Worm (Caenorhabditis elegans) whole organism, L4 larva: ENCODE data around the gene F47B8.3.

Source experiments
- F10B5.3 ChIP-seq: sonication (generic microtip); optimal IDR thresholded peaks from 2 replicates; lab custom pipeline; 2016; ENCODE audit warnings: mild to moderate bottlenecking, missing genetic modification characterization, missing compliant biosample characterization
- F44E2.7 ChIP-seq: fragments of 200-800 bp; sonication (Bioruptor generic); IDR thresholded peaks from 2 replicates; pipeline ENCODE4 v2.1.2; 2022; ENCODE audit warnings: missing genetic modification characterization, missing compliant biosample characterization
- R02D3.7 ChIP-seq: fragments of 150-350 bp; sonication (generic microtip); optimal IDR thresholded peaks from 3 replicates; lab custom pipeline; 2014; ENCODE audit warnings: missing biosample characterization, missing genetic modification characterization
- T20F7.1 ChIP-seq: fragments of 200-800 bp; sonication (Bioruptor generic); optimal IDR thresholded peaks from 2 replicates; lab custom pipeline; 2018; ENCODE audit warnings: mild to moderate bottlenecking, missing genetic modification characterization, missing compliant biosample characterization
- Y105C5A.15 ChIP-seq: fragments of 200-800 bp; sonication (Bioruptor generic); IDR thresholded peaks from 2 replicates; pipeline ENCODE4 v1.3.6; 2022; ENCODE audit warnings: missing genetic modification characterization, missing compliant biosample characterization
- Y48G9A.11 ChIP-seq: fragments of 200-800 bp; sonication (Bioruptor generic); IDR thresholded peaks from 2 replicates; pipeline ENCODE4 v1.3.6; 2022; ENCODE audit warnings: missing genetic modification reagents, missing genetic modification characterization, missing compliant biosample characterization
- aha-1 ChIP-seq: fragments of 150-350 bp; peaks from one replicate; lab custom pipeline; 2014; ENCODE audit warnings: missing biosample characterization, missing genetic modification characterization
- aly-2 ChIP-seq: sonication (generic microtip); optimal IDR thresholded peaks from 2 replicates; lab custom pipeline; 2018; ENCODE audit warnings: missing biosample characterization, missing genetic modification characterization
- attf-4 ChIP-seq: sonication (generic microtip); optimal IDR thresholded peaks from 3 replicates; lab custom pipeline; 2017; ENCODE audit warnings: missing biosample characterization, missing genetic modification characterization
- ceh-20 ChIP-seq: fragments of 200-800 bp; sonication (Bioruptor generic); IDR thresholded peaks from 2 replicates; pipeline ENCODE4 v1.3.6; 2022; ENCODE audit warnings: missing genetic modification reagents, missing genetic modification characterization, missing compliant biosample characterization
- ceh-32 ChIP-seq: sonication (generic microtip); optimal IDR thresholded peaks from 2 replicates; lab custom pipeline; 2016; ENCODE audit warnings: mild to moderate bottlenecking, missing genetic modification characterization, missing compliant biosample characterization; ENCODE audit not compliant: poor library complexity
- ceh-44 ChIP-seq: fragments of 200-800 bp; sonication (Bioruptor generic); IDR thresholded peaks from 2 replicates; pipeline ENCODE4 v1.3.6; 2022; ENCODE audit warnings: missing genetic modification reagents, missing genetic modification characterization, missing compliant biosample characterization
- cey-2 ChIP-seq: sonication (generic microtip); optimal IDR thresholded peaks from 3 replicates; lab custom pipeline; 2017; ENCODE audit warnings: missing genetic modification characterization, mild to moderate bottlenecking, missing compliant biosample characterization, antibody characterized with exemption, borderline replicate concordance; ENCODE audit not compliant: insufficient read depth
- ctbp-1 ChIP-seq: fragments of 200-800 bp; sonication (Bioruptor generic); IDR thresholded peaks from 2 replicates; pipeline ENCODE4 v1.3.6; 2022; ENCODE audit warnings: missing genetic modification reagents, missing genetic modification characterization, missing compliant biosample characterization
- daf-16 ChIP-seq, 3 experiments: sonication (generic microtip); optimal IDR thresholded peaks; 2 replicates each; lab custom pipeline; 2016 to 2017; ENCODE audit warnings: missing genetic modification characterization in 3 of 3, missing genetic modification reagents in 3 of 3, mild to moderate bottlenecking in 2 of 3, missing compliant biosample characterization in 2 of 3, missing biosample characterization in 1 of 3, moderate library complexity in 1 of 3
- daf-8 ChIP-seq: fragments of 200-800 bp; sonication (Bioruptor generic); IDR thresholded peaks from 2 replicates; pipeline ENCODE4 v1.3.6; 2022; ENCODE audit warnings: missing genetic modification characterization, missing compliant biosample characterization
- dmd-8 ChIP-seq: fragments of 200-800 bp; sonication (Bioruptor generic); IDR thresholded peaks from 2 replicates; pipeline ENCODE4 v1.3.6; 2022; ENCODE audit warnings: missing genetic modification characterization, missing compliant biosample characterization
- dmd-9 ChIP-seq: fragments of 200-800 bp; sonication (Bioruptor generic); IDR thresholded peaks from 2 replicates; pipeline ENCODE4 v1.3.6; 2022; ENCODE audit warnings: missing genetic modification reagents, missing genetic modification characterization, missing compliant biosample characterization
- dpl-1 ChIP-seq: fragments of 150-350 bp; optimal IDR thresholded peaks from 2 replicates; lab custom pipeline; 2014; ENCODE audit warnings: missing biosample characterization, missing genetic modification reagents, missing genetic modification characterization
- duxl-1 ChIP-seq: sonication (generic microtip); optimal IDR thresholded peaks from 2 replicates; lab custom pipeline; 2016; ENCODE audit warnings: mild to moderate bottlenecking, missing genetic modification characterization, moderate library complexity, missing compliant biosample characterization; ENCODE audit not compliant: poor library complexity
- dve-1 ChIP-seq: sonication (generic microtip); optimal IDR thresholded peaks from 2 replicates; lab custom pipeline; 2017; ENCODE audit warnings: antibody characterized with exemption, mild to moderate bottlenecking, missing genetic modification characterization, missing compliant biosample characterization; ENCODE audit not compliant: insufficient read depth
- egl-27 ChIP-seq: sonication (generic microtip); optimal IDR thresholded peaks from 3 replicates; lab custom pipeline; 2017; ENCODE audit warnings: missing biosample characterization, missing genetic modification reagents, missing genetic modification characterization
- egl-43 ChIP-seq: fragments of 200-800 bp; sonication (Bioruptor generic); IDR thresholded peaks from 2 replicates; pipeline ENCODE4 v1.3.6; 2022; ENCODE audit warnings: missing genetic modification reagents, missing genetic modification characterization, missing compliant biosample characterization
- gei-8 ChIP-seq: fragments of 200-800 bp; sonication (Bioruptor generic); optimal IDR thresholded peaks from 2 replicates; lab custom pipeline; 2018; ENCODE audit warnings: mild to moderate bottlenecking, missing genetic modification characterization, missing compliant biosample characterization
- hlh-11 ChIP-seq: fragments of 200-800 bp; sonication (Bioruptor generic); optimal IDR thresholded peaks from 2 replicates; lab custom pipeline; 2018; ENCODE audit warnings: mild to moderate bottlenecking, missing genetic modification characterization, missing compliant biosample characterization
- jun-1 ChIP-seq: fragments of 150-350 bp; optimal IDR thresholded peaks from 2 replicates; lab custom pipeline; 2014; ENCODE audit warnings: missing biosample characterization, missing genetic modification reagents, missing genetic modification characterization
- lin-1 ChIP-seq: fragments of 200-800 bp; sonication (Bioruptor generic); IDR thresholded peaks from 2 replicates; pipeline ENCODE4 v1.3.6; 2022; ENCODE audit warnings: missing genetic modification reagents, missing genetic modification characterization, missing compliant biosample characterization
- lin-13 ChIP-seq: fragments of 150-350 bp; optimal IDR thresholded peaks from 2 replicates; lab custom pipeline; 2014; ENCODE audit warnings: missing biosample characterization, missing genetic modification reagents, missing genetic modification characterization
- lin-29 ChIP-seq: fragments of 200-800 bp; sonication (Bioruptor generic); IDR thresholded peaks from 2 replicates; pipeline ENCODE4 v1.3.6; 2022; ENCODE audit warnings: missing genetic modification reagents, missing genetic modification characterization, missing compliant biosample characterization
- lin-38 ChIP-seq: fragments of 200-800 bp; sonication (Bioruptor generic); IDR thresholded peaks from 2 replicates; pipeline ENCODE4 v1.3.6; 2022; ENCODE audit warnings: missing genetic modification reagents, missing genetic modification characterization, missing compliant biosample characterization
- lir-3 ChIP-seq: sonication (generic microtip); optimal IDR thresholded peaks from 2 replicates; lab custom pipeline; 2016; ENCODE audit warnings: mild to moderate bottlenecking, missing genetic modification characterization, missing compliant biosample characterization
- lsy-2 ChIP-seq, 2 experiments: fragments of 150-350 bp in 1 of 2; sonication (generic microtip) in 1 of 2; optimal IDR thresholded peaks; 2 replicates each; lab custom pipeline; 2014 to 2017; ENCODE audit warnings: missing biosample characterization in 2 of 2, missing genetic modification characterization in 2 of 2
- mdl-1 ChIP-seq, 2 experiments: fragments of 150-350 bp in 1 of 2; sonication (generic microtip) in 1 of 2; optimal IDR thresholded peaks; 2 replicates each; lab custom pipeline; 2014 to 2017; ENCODE audit warnings: missing biosample characterization in 2 of 2, missing genetic modification characterization in 2 of 2
- mdt-29 ChIP-seq: fragments of 200-800 bp; sonication (Bioruptor generic); IDR thresholded peaks from 2 replicates; pipeline ENCODE4 v1.3.6; 2022; ENCODE audit warnings: missing genetic modification reagents, missing genetic modification characterization, missing compliant biosample characterization
- mes-2 ChIP-seq: sonication (generic microtip); optimal IDR thresholded peaks from 2 replicates; lab custom pipeline; 2016; ENCODE audit warnings: missing genotype, mild to moderate bottlenecking, missing genetic modification characterization, missing compliant biosample characterization; ENCODE audit not compliant: poor library complexity, severe bottlenecking
- nhr-111 ChIP-seq: fragments of 200-800 bp; sonication (Bioruptor generic); optimal IDR thresholded peaks from 2 replicates; lab custom pipeline; 2018; ENCODE audit warnings: mild to moderate bottlenecking, missing genetic modification characterization, missing compliant biosample characterization
- nhr-237 ChIP-seq: sonication (generic microtip); optimal IDR thresholded peaks from 2 replicates; lab custom pipeline; 2017; ENCODE audit warnings: missing biosample characterization, missing genetic modification characterization
- nhr-25 ChIP-seq: sonication (generic microtip); optimal IDR thresholded peaks from 2 replicates; lab custom pipeline; 2017; ENCODE audit warnings: missing genetic modification characterization, mild to moderate bottlenecking, missing compliant biosample characterization, antibody characterized with exemption, moderate library complexity, borderline replicate concordance; ENCODE audit not compliant: insufficient read depth
- nhr-28 ChIP-seq: fragments of 150-350 bp; optimal IDR thresholded peaks from 2 replicates; lab custom pipeline; 2014; ENCODE audit warnings: missing biosample characterization, missing genetic modification characterization
- nhr-42 ChIP-seq: fragments of 200-800 bp; sonication (Bioruptor generic); IDR thresholded peaks from 2 replicates; pipeline ENCODE4 v1.3.6; 2022; ENCODE audit warnings: missing genetic modification characterization, missing compliant biosample characterization
- nhr-48 ChIP-seq: sonication (generic microtip); optimal IDR thresholded peaks from 2 replicates; lab custom pipeline; 2016; ENCODE audit warnings: mild to moderate bottlenecking, missing genetic modification characterization, missing compliant biosample characterization
- nhr-6 ChIP-seq: fragments of 150-350 bp; optimal IDR thresholded peaks from 2 replicates; lab custom pipeline; 2014; ENCODE audit warnings: missing biosample characterization, missing genetic modification characterization
- pqm-1 ChIP-seq: sonication (generic microtip); optimal IDR thresholded peaks from 2 replicates; lab custom pipeline; 2017; ENCODE audit warnings: missing biosample characterization, missing genetic modification characterization
- saeg-2 ChIP-seq: fragments of 200-800 bp; sonication (Bioruptor generic); IDR thresholded peaks from 2 replicates; pipeline ENCODE4 v1.3.6; 2022; ENCODE audit warnings: missing genetic modification reagents, missing genetic modification characterization, missing compliant biosample characterization
- skn-1 ChIP-seq: fragments of 150-350 bp; optimal IDR thresholded peaks from 2 replicates; lab custom pipeline; 2014; ENCODE audit warnings: missing biosample characterization, missing genetic modification characterization
- snpc-4 ChIP-seq: fragments of 150-350 bp; optimal IDR thresholded peaks from 2 replicates; lab custom pipeline; 2014; ENCODE audit warnings: missing biosample characterization, missing genetic modification characterization
- unc-62 ChIP-seq, 3 experiments: fragments of 150-350 bp in 1 of 3; sonication (generic microtip); optimal IDR thresholded peaks in 2 of 3; peaks in 1 of 3; 1 replicate in 1 of 3; 2 replicates in 2 of 3; lab custom pipeline; 2014 to 2017; ENCODE audit warnings: missing biosample characterization in 3 of 3, missing genetic modification characterization in 3 of 3, missing genetic modification reagents in 3 of 3, missing genotype in 1 of 3
- zfp-2 ChIP-seq: sonication (generic microtip); optimal IDR thresholded peaks from 2 replicates; lab custom pipeline; 2016; ENCODE audit warnings: mild to moderate bottlenecking, missing genetic modification characterization, missing compliant biosample characterization
- zip-2 ChIP-seq: fragments of 150-350 bp; optimal IDR thresholded peaks from 2 replicates; lab custom pipeline; 2014; ENCODE audit warnings: missing biosample characterization, missing genetic modification characterization

The F47B8.3 gene

DNA sequence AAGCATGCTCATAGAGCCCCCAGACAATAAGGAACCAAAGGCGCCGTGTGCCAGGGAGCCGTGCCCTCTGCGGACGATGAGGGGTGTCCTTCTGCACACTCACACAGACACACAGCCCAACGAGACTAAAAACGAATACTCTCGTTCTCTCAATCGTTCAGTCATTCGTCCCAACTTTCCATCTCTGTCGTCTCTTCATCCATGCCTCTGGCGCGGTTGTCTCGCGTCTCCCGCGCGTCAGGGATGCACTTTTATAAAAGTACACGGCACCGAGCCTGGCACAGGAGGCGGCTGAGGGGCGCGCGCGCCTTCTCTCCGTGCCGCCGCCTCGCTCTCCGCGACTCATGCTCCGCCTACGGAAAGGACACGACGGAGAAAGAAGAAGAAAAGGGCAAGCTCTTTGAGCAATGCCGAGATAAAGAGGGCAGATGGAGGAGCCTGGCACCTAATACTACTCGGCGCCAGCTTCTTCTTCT, 43.7 kb upstream of the F47B8.3 start (continued):
- TF ChIP-seq ceh-44: peak; percentile 21; the same call in 1 of the 2 replicates
- no peak for TF ChIP-seq aly-2
- no peak for TF ChIP-seq zfp-2 (tag; lab: Kevin White, UChicago)
- TF ChIP-seq nhr-237: no peak
- peak; percentile 96 for TF ChIP-seq aha-1 (tag; lab: Kevin White, UChicago)
- peak; percentile 33 for TF ChIP-seq lin-13 (GFP tag; lab: Kevin White, UChicago)
- peak; percentile 96 for TF ChIP-seq hlh-11 (tag; lab: Kevin White, UChicago)
- peak; percentile 87 to 92 for TF ChIP-seq mdl-1 (tag; optimal IDR thresholded peaks at IDR 0.05; lab: Kevin White, UChicago)
- no peak for TF ChIP-seq Y48G9A.11 (GFP tag; lab: Robert Waterston, UW)
- peak; percentile 22 for TF ChIP-seq nhr-25 (tag; lab: Kevin White, UChicago)
- TF ChIP-seq F44E2.7 (GFP tag; lab: Robert Waterston, UW): no peak
- TF ChIP-seq nhr-42 (GFP tag; lab: Robert Waterston, UW): 0 out of 2 replicates have a peak, but pooled peaks have one; percentile 56
- no peak for TF ChIP-seq dmd-9 (GFP tag; lab: Robert Waterston, UW)
- TF ChIP-seq saeg-2 (GFP tag; lab: Robert Waterston, UW): 0 out of 2 replicates have a peak, but pooled peaks have one; percentile 80
- peak; percentile 6 for TF ChIP-seq zip-2
- TF ChIP-seq unc-62 (GFP tag; optimal IDR thresholded peaks at IDR 0.05 in 1 of 2; lab: Kevin White, UChicago): peak in 1 of 2 experiments; percentile 52
- TF ChIP-seq unc-62 (tag; optimal IDR thresholded peaks at IDR 0.05; lab: Kevin White, UChicago): no peak
- no peak for TF ChIP-seq dmd-8 (GFP tag; lab: Robert Waterston, UW)
- no peak for TF ChIP-seq lin-1 (GFP tag; lab: Robert Waterston, UW)
- TF ChIP-seq nhr-28 (tag; lab: Kevin White, UChicago): peak; percentile 78
- no peak for TF ChIP-seq pqm-1 (tag; lab: Kevin White, UChicago)
- TF ChIP-seq lin-29 (GFP tag; lab: Robert Waterston, UW): no peak
- TF ChIP-seq skn-1 (tag; lab: Kevin White, UChicago): no peak
- TF ChIP-seq nhr-6: peak; percentile 27
- peak; percentile 45 for TF ChIP-seq attf-4
- no peak for TF ChIP-seq mdt-29 (GFP tag; lab: Robert Waterston, UW)
- TF ChIP-seq ctbp-1: peak; percentile 90
- TF ChIP-seq jun-1: no peak
- TF ChIP-seq gei-8 (GFP tag; lab: Kevin White, UChicago): no peak
- no peak for TF ChIP-seq R02D3.7 (tag; lab: Kevin White, UChicago)
- TF ChIP-seq ceh-32 (tag; lab: Kevin White, UChicago): peak; percentile 65
- TF ChIP-seq dve-1 (tag; lab: Kevin White, UChicago): peak; percentile 81
- peak; percentile 25 for TF ChIP-seq F10B5.3 (tag; lab: Kevin White, UChicago)
- no peak for TF ChIP-seq T20F7.1 (GFP tag; lab: Kevin White, UChicago)
- TF ChIP-seq ceh-20 (GFP tag; lab: Robert Waterston, UW): peak; percentile 66; the same call in 1 of the 2 replicates
- TF ChIP-seq nhr-48 (tag; lab: Kevin White, UChicago): peak; percentile 87
- peak; percentile 45 for TF ChIP-seq lir-3 (tag; lab: Kevin White, UChicago)
- TF ChIP-seq duxl-1 (tag; lab: Kevin White, UChicago): peak; percentile 27
- TF ChIP-seq snpc-4 (tag; lab: Kevin White, UChicago): no peak
- peak; percentile 56 for TF ChIP-seq mes-2 (tag; lab: Kevin White, UChicago)
- TF ChIP-seq cey-2: no peak
- TF ChIP-seq egl-43 (GFP tag; lab: Robert Waterston, UW): peak; percentile 80
- TF ChIP-seq Y105C5A.15 (GFP tag; lab: Robert Waterston, UW): no peak
- TF ChIP-seq lin-38: peak; percentile 55
- no peak for TF ChIP-seq daf-8 (GFP tag; lab: Robert Waterston, UW)
- TF ChIP-seq nhr-111 (GFP tag; lab: Kevin White, UChicago): no peak
- TF ChIP-seq dpl-1 (GFP tag; lab: Kevin White, UChicago): peak; percentile 44
- TF ChIP-seq daf-16 (GFP tag; optimal IDR thresholded peaks at IDR 0.05; lab: Kevin White, UChicago): peak; percentile 44 to 58
- TF ChIP-seq daf-16 (tag; optimal IDR thresholded peaks at IDR 0.05; lab: Kevin White, UChicago): peak; percentile 69
- peak; percentile 65 to 79 for TF ChIP-seq lsy-2 (tag; optimal IDR thresholded peaks at IDR 0.05; lab: Kevin White, UChicago)
- peak; percentile 58 for TF ChIP-seq egl-27
- TF ChIP-seq, all 104 proteins: peak for 52
